Fruit fly (Drosophila melanogaster) whole organism, wandering third instar larva: ENCODE results near the gene COX6B.

Source experiments
- Abd-B ChIP-seq: fragments of >200 bp; optimal IDR thresholded peaks from 2 replicates; lab custom pipeline; 2017; ENCODE audit warnings: missing biosample characterization, missing genetic modification characterization
- CG32264 ChIP-seq: fragments of 200-800 bp; sonication (Bioruptor generic); optimal IDR thresholded peaks from 2 replicates; lab custom pipeline; 2016; ENCODE audit warnings: missing biosample characterization, missing genetic modification characterization
- CG9705 ChIP-seq: fragments of 200-800 bp; sonication (Bioruptor generic); optimal IDR thresholded peaks from 2 replicates; lab custom pipeline; 2018; ENCODE audit warnings: missing biosample characterization, mild to moderate bottlenecking, missing genetic modification characterization
- CrebA ChIP-seq: fragments of 200-800 bp; sonication (Bioruptor generic); optimal IDR thresholded peaks from 2 replicates; lab custom pipeline; 2016; ENCODE audit warnings: missing biosample characterization, mild to moderate bottlenecking, missing genetic modification characterization, borderline replicate concordance
- Dfd ChIP-seq: fragments of >200 bp; optimal IDR thresholded peaks from 2 replicates; lab custom pipeline; 2017; ENCODE audit warnings: missing biosample characterization, missing genetic modification characterization
- Dif ChIP-seq: fragments of 200-275, 200-300 bp; sonication (Bioruptor generic); optimal IDR thresholded peaks from 2 replicates; lab custom pipeline; 2018; ENCODE audit warnings: missing biosample characterization, missing genetic modification characterization; ENCODE audit not compliant: partially characterized antibody
- GATAd ChIP-seq: sonication (Bioruptor generic); optimal IDR thresholded peaks from 2 replicates; lab custom pipeline; 2016; ENCODE audit warnings: missing biosample characterization, missing genetic modification characterization
- HLH106 ChIP-seq: fragments of 200-800 bp; optimal IDR thresholded peaks from 3 replicates; lab custom pipeline; 2019; ENCODE audit warnings: missing biosample characterization, mild to moderate bottlenecking, missing genetic modification characterization, moderate library complexity
- Hnf4 ChIP-seq: fragments of 200-800 bp; sonication (Bioruptor generic); optimal IDR thresholded peaks from 2 replicates; lab custom pipeline; 2016; ENCODE audit warnings: missing biosample characterization, mild to moderate bottlenecking, missing genetic modification characterization
- Hr78 ChIP-seq: fragments of >200 bp; optimal IDR thresholded peaks from 2 replicates; lab custom pipeline; 2017; ENCODE audit warnings: missing biosample characterization, missing genetic modification characterization
- Hr83 ChIP-seq: fragments of 200-300 bp; sonication (Bioruptor generic); optimal IDR thresholded peaks from 2 replicates; lab custom pipeline; 2016; ENCODE audit warnings: missing biosample characterization, mild to moderate bottlenecking, missing genetic modification characterization, moderate library complexity; ENCODE audit not compliant: poor library complexity, severe bottlenecking
- Jra ChIP-seq: sonication (Bioruptor generic); optimal IDR thresholded peaks from 2 replicates; lab custom pipeline; 2016; ENCODE audit warnings: missing biosample characterization, missing genetic modification characterization
- Mio ChIP-seq: sonication (Bioruptor generic); optimal IDR thresholded peaks from 2 replicates; lab custom pipeline; 2016; ENCODE audit warnings: missing biosample characterization, missing genetic modification characterization
- Myc ChIP-seq: fragments of >200 bp; optimal IDR thresholded peaks from 2 replicates; lab custom pipeline; 2017
- N ChIP-seq: fragments of >200 bp; optimal IDR thresholded peaks from 2 replicates; lab custom pipeline; 2018; ENCODE audit warnings: missing biosample characterization, missing external identifiers, missing genetic modification characterization
- OdsH ChIP-seq: fragments of 200-800 bp; sonication (Bioruptor generic); optimal IDR thresholded peaks from 2 replicates; lab custom pipeline; 2016; ENCODE audit warnings: missing biosample characterization, mild to moderate bottlenecking, missing genetic modification characterization
- Rel ChIP-seq, 2 experiments: fragments of 200-800 bp; sonication (Bioruptor generic) in 1 of 2; optimal IDR thresholded peaks; 2 replicates in 1 of 2; 3 replicates in 1 of 2; lab custom pipeline; 2016 to 2019; ENCODE audit warnings: mild to moderate bottlenecking in 2 of 2, missing biosample characterization in 2 of 2, missing genetic modification characterization in 2 of 2, moderate library complexity in 1 of 2
- Sp1 ChIP-seq: fragments of 200-800 bp; sonication (Bioruptor generic); optimal IDR thresholded peaks from 3 replicates; lab custom pipeline; 2019; ENCODE audit warnings: missing biosample characterization, mild to moderate bottlenecking, missing genetic modification characterization, moderate library complexity
- Vsx2 ChIP-seq: fragments of 200-300, 225-300 bp; sonication (Bioruptor generic); optimal IDR thresholded peaks from 2 replicates; lab custom pipeline; 2018; ENCODE audit warnings: missing biosample characterization, missing genetic modification characterization; ENCODE audit not compliant: partially characterized antibody
- br ChIP-seq: fragments of 200-800 bp; sonication (Bioruptor generic); optimal IDR thresholded peaks from 2 replicates; lab custom pipeline; 2016; ENCODE audit warnings: missing biosample characterization, missing genetic modification characterization
- brk ChIP-seq: fragments of 200-800 bp; sonication (Bioruptor generic); optimal IDR thresholded peaks from 2 replicates; lab custom pipeline; 2016; ENCODE audit warnings: missing biosample characterization, mild to moderate bottlenecking, missing genetic modification characterization
- dl ChIP-seq, 2 experiments: fragments of 175-275, 200-275 bp in 1 of 2; fragments of 200-275 bp in 1 of 2; sonication (Bioruptor generic); optimal IDR thresholded peaks; lab custom pipeline; 2018; ENCODE audit warnings: mild to moderate bottlenecking in 2 of 2, missing biosample characterization in 2 of 2, missing genetic modification characterization in 2 of 2, moderate library complexity in 2 of 2; ENCODE audit not compliant: partially characterized antibody in 2 of 2, insufficient read depth in 1 of 2
- dmrt93B ChIP-seq: fragments of 200-800 bp; sonication (Bioruptor generic); optimal IDR thresholded peaks from 2 replicates; lab custom pipeline; 2018; ENCODE audit warnings: missing biosample characterization, mild to moderate bottlenecking, missing genetic modification characterization
- dsf ChIP-seq: sonication (Bioruptor generic); optimal IDR thresholded peaks from 2 replicates; lab custom pipeline; 2016; ENCODE audit warnings: missing biosample characterization, missing genetic modification characterization, borderline replicate concordance
- ey ChIP-seq: fragments of 200-800 bp; sonication (Bioruptor generic); optimal IDR thresholded peaks from 2 replicates; lab custom pipeline; 2016; ENCODE audit warnings: missing biosample characterization, missing genetic modification characterization
- foxo ChIP-seq, 2 experiments: fragments of 200-800 bp; sonication (Bioruptor generic); optimal IDR thresholded peaks; 2 replicates in 1 of 2; 3 replicates in 1 of 2; lab custom pipeline; 2016 to 2017; ENCODE audit warnings: missing biosample characterization in 2 of 2, missing genetic modification characterization in 2 of 2
- fru ChIP-seq: fragments of 200-800 bp; sonication (Bioruptor generic); optimal IDR thresholded peaks from 3 replicates; lab custom pipeline; 2016; ENCODE audit warnings: missing biosample characterization, mild to moderate bottlenecking, missing genetic modification characterization
- h ChIP-seq: fragments of 200-800 bp; sonication (Bioruptor generic); optimal IDR thresholded peaks from 3 replicates; lab custom pipeline; 2016; ENCODE audit warnings: missing biosample characterization, mild to moderate bottlenecking, missing genetic modification characterization
- jim ChIP-seq: fragments of 175-275, 200-325 bp; sonication (Bioruptor generic); optimal IDR thresholded peaks from 2 replicates; lab custom pipeline; 2016; ENCODE audit warnings: missing biosample characterization, mild to moderate bottlenecking, missing genetic modification characterization
- lola ChIP-seq: fragments of >200 bp; optimal IDR thresholded peaks from 2 replicates; lab custom pipeline; 2017; ENCODE audit warnings: missing biosample characterization, missing genetic modification characterization
- pan ChIP-seq: fragments of >200 bp; optimal IDR thresholded peaks from 2 replicates; lab custom pipeline; 2017
- psq ChIP-seq: fragments of 200-800 bp; sonication (Bioruptor generic); optimal IDR thresholded peaks from 3 replicates; lab custom pipeline; 2017; ENCODE audit warnings: missing biosample characterization, mild to moderate bottlenecking, missing genetic modification characterization, moderate library complexity
- rgr ChIP-seq: fragments of 200-800 bp; sonication (Bioruptor generic); optimal IDR thresholded peaks from 3 replicates; lab custom pipeline; 2016; ENCODE audit warnings: missing biosample characterization, mild to moderate bottlenecking, missing genetic modification characterization
- sage ChIP-seq: fragments of 200-800 bp; sonication (Bioruptor generic); optimal IDR thresholded peaks from 2 replicates; lab custom pipeline; 2016; ENCODE audit warnings: missing biosample characterization, mild to moderate bottlenecking, missing genetic modification characterization
- sv ChIP-seq: fragments of 200-800 bp; sonication (Bioruptor generic); optimal IDR thresholded peaks from 3 replicates; lab custom pipeline; 2016; ENCODE audit warnings: missing biosample characterization, missing genetic modification characterization
- tai ChIP-seq: sonication (Bioruptor generic); optimal IDR thresholded peaks from 2 replicates; lab custom pipeline; 2016; ENCODE audit warnings: missing biosample characterization, missing genetic modification characterization
- usp ChIP-seq: fragments of >200 bp; optimal IDR thresholded peaks from 2 replicates; lab custom pipeline; 2017; ENCODE audit warnings: missing biosample characterization, missing genetic modification characterization
- woc ChIP-seq: sonication (Bioruptor generic); optimal IDR thresholded peaks from 2 replicates; lab custom pipeline; 2016; ENCODE audit warnings: missing biosample characterization, mild to moderate bottlenecking, missing genetic modification characterization

The COX6B gene

DNA sequence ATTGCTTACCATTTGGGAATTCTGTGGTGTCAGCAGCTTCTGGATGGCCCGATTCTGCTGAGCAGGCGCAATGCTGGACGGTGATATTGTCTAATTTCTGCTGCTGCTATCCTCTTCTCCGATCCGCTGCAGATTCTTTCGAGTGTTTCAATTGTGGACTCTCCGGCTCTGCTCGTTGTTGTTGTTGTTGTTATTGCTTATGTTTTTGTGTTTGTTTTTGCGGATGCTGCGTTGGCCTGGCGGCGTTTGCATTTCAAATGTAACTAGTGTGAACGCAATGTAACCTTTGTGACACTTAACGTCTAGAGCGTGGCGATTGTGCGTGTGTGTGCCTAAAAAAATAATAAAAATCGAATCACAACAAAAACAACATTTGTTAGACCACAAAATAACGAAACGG is 32.2 kb downstream of the COX6B start:
- TF ChIP-seq N (GFP tag; lab: Kevin White, UChicago) (no peak), dl (GFP tag; optimal IDR thresholded peaks at IDR 0.05; lab: Kevin White, UChicago; ENCODE audit: insufficient read depth in 1 of 2, partially characterized antibody in 2 of 2) (no peak)

DNA sequence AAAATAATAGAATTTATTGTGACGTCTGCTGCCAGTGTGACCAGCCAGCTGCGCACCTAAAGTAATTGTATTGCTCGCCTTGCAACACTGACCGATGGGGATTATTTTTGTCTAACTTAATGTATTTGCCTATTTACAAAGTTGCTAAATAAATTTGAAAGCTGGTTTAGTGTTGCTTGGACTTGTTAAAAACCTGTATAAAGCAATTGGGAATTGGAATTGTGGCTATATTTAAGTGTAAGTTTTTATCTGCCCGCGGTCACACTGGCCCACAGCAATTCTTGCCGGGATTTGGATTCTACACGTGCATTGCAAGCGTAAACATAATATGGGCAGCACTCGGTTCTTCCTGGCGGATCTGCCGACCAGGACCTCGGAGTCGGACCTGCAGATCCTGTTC is 40.1 kb downstream of the COX6B start, which contains the start of the genes CG14230 and CG14232:
Gene CG14230 (plus strand): TSS at position 94 of the 400 bp plus-strand sequence.
Gene CG14232 (minus strand): TSS at position 177 of the 400 bp plus-strand sequence.
- peak; percentile 52 for TF ChIP-seq fru (GFP tag; lab: Kevin White, UChicago)
- peak; percentile 35 for TF ChIP-seq Myc (lab: Kevin White, UChicago)
- no peak for TF ChIP-seq Vsx2 (GFP tag; lab: Kevin White, UChicago)
- peak; percentile 5 for TF ChIP-seq Sp1 (GFP tag; lab: Kevin White, UChicago)
- TF ChIP-seq Rel (GFP tag; optimal IDR thresholded peaks at IDR 0.05; lab: Kevin White, UChicago), result no peak
- TF ChIP-seq Rel (tag; optimal IDR thresholded peaks at IDR 0.05; lab: Kevin White, UChicago), result peak; percentile 81
- peak; percentile 23 for TF ChIP-seq rgr (GFP tag; lab: Kevin White, UChicago)
- TF ChIP-seq, all 38 proteins: peak for 5

DNA sequence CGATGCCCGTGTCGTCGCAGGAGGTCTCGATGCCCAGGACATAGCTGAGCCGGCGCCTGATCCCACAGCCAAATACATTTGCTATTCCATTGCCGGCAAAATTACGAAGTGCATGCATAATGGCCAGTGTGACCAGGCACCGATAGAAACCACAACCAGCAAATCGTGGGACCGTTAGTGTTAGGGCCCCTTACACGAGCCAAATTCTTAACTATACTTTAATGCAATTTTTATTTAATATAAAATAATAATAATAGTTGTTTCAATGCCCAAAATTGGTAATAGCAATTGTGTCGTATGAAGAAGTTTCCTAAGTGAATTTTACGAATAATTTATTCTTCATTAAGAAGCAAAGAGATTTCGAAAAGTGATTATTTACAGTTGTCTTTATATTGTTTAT is 42.5 kb downstream of the COX6B start, which contains the start of gene Tcs4:
Gene Tcs4 (minus strand): TSS at position 145 of the 400 bp plus-strand sequence.
- TF ChIP-seq Vsx2 (GFP tag; lab: Kevin White, UChicago) (no peak), dl (GFP tag; optimal IDR thresholded peaks at IDR 0.05; lab: Kevin White, UChicago; ENCODE audit: insufficient read depth in 1 of 2, partially characterized antibody in 2 of 2) (peak in 1 of 2 experiments; percentile 4), sage (GFP tag; lab: Kevin White, UChicago) (no peak), Sp1 (GFP tag; lab: Kevin White, UChicago) (peak; percentile 0), N (GFP tag; lab: Kevin White, UChicago) (no peak), ey (GFP tag; lab: Kevin White, UChicago) (no peak), Dif (peak; percentile 97), Jra (no peak), usp (GFP tag; lab: Kevin White, UChicago) (no peak), rgr (GFP tag; lab: Kevin White, UChicago) (peak; percentile 18), Hr78 (no peak), HLH106 (tag; lab: Kevin White, UChicago) (peak; percentile 29), sv (GFP tag; lab: Kevin White, UChicago) (no peak), h (GFP tag; lab: Kevin White, UChicago) (no peak), psq (no peak), jim (GFP tag; lab: Kevin White, UChicago) (no peak)

DNA sequence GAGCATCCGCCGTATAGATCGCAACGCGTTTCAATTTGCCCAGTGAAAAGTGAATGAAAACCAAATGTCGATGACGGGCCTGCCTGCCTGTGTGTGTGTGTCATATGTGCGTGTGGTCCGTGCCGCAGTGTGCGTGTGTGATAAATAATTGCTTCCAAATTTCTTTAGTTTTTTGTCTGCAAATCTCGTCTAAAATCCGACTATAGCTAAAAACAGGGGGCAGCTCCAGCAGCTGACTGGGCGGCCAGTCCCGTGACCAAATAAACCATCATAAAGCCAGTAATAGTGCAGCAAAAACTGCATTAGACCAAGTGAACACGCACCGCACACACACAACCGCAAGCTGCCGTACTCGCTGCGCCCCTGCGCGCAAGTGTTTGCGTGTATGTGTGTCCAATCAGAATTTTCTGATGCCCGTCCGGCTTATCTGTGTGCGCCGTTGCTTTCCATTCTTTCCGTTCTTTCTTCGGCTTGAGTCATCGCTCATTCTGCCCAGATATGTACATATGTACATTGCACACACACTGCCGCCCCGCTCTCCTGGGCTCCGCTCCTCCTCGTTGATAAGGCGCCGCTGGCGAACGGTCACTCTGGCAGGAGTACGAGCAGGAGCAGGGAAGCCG is 46.8 kb downstream of the COX6B start:
- peak; percentile 16 for TF ChIP-seq Dif
- TF ChIP-seq Abd-B (GFP tag; lab: Kevin White, UChicago), result peak; percentile 50
- TF ChIP-seq CrebA (GFP tag; lab: Kevin White, UChicago), result no peak
- TF ChIP-seq Hr78, result no peak
- TF ChIP-seq lola (GFP tag; lab: Kevin White, UChicago), result no peak
- TF ChIP-seq tai (GFP tag; lab: Kevin White, UChicago), result no peak
- peak; percentile 48 for TF ChIP-seq CG9705
- no peak for TF ChIP-seq GATAd
- TF ChIP-seq HLH106 (tag; lab: Kevin White, UChicago), result peak; percentile 20
- TF ChIP-seq dmrt93B (GFP tag; lab: Kevin White, UChicago), result no peak
- peak; percentile 30 for TF ChIP-seq rgr (GFP tag; lab: Kevin White, UChicago)
- no peak for TF ChIP-seq ey (GFP tag; lab: Kevin White, UChicago)
- TF ChIP-seq dl (GFP tag; optimal IDR thresholded peaks at IDR 0.05; lab: Kevin White, UChicago; ENCODE audit: insufficient read depth in 1 of 2, partially characterized antibody in 2 of 2), result no peak
- no peak for TF ChIP-seq Myc (lab: Kevin White, UChicago)
- TF ChIP-seq OdsH (GFP tag; lab: Kevin White, UChicago), result peak; percentile 19
- no peak for TF ChIP-seq pan (lab: Kevin White, UChicago)
- peak; percentile 12 for TF ChIP-seq Sp1 (GFP tag; lab: Kevin White, UChicago)
- TF ChIP-seq fru (GFP tag; lab: Kevin White, UChicago), result no peak
- TF ChIP-seq Vsx2 (GFP tag; lab: Kevin White, UChicago), result no peak
- TF ChIP-seq Rel (GFP tag; optimal IDR thresholded peaks at IDR 0.05; lab: Kevin White, UChicago), result no peak
- TF ChIP-seq Rel (tag; optimal IDR thresholded peaks at IDR 0.05; lab: Kevin White, UChicago), result peak; percentile 9
- TF ChIP-seq Hr83 (GFP tag; lab: Kevin White, UChicago), result peak; percentile 62
- TF ChIP-seq foxo (GFP tag; optimal IDR thresholded peaks at IDR 0.05; lab: Kevin White, UChicago), result peak in 1 of 2 experiments; percentile 7
- TF ChIP-seq sage (GFP tag; lab: Kevin White, UChicago), result no peak
- no peak for TF ChIP-seq woc (GFP tag; lab: Kevin White, UChicago)
- no peak for TF ChIP-seq sv (GFP tag; lab: Kevin White, UChicago)
- no peak for TF ChIP-seq dsf (GFP tag; lab: Kevin White, UChicago)
- peak; percentile 41 for TF ChIP-seq Jra
- TF ChIP-seq Mio (GFP tag; lab: Kevin White, UChicago), result no peak
- no peak for TF ChIP-seq CG32264 (GFP tag; lab: Kevin White, UChicago)
- no peak for TF ChIP-seq brk
- TF ChIP-seq Dfd, result no peak
- TF ChIP-seq usp (GFP tag; lab: Kevin White, UChicago), result no peak
- TF ChIP-seq N (GFP tag; lab: Kevin White, UChicago), result peak; percentile 96
- peak; percentile 44 for TF ChIP-seq psq
- peak; percentile 38 for TF ChIP-seq h (GFP tag; lab: Kevin White, UChicago)
- TF ChIP-seq Hnf4, result no peak
- TF ChIP-seq br (GFP tag; lab: Kevin White, UChicago), result no peak
